Fruit fly (Drosophila melanogaster) whole organism, prepupa: ENCODE results near the gene Max.

Experiments used
- CG11762 ChIP-seq: fragments of 200-800 bp; sonication (Bioruptor generic); optimal IDR thresholded peaks from 3 replicates; lab custom pipeline; 2016; ENCODE audit warnings: missing biosample characterization, missing genetic modification characterization; ENCODE audit not compliant: insufficient read depth
- CG3032 ChIP-seq: fragments of 200-800 bp; optimal IDR thresholded peaks from 2 replicates; lab custom pipeline; 2019; ENCODE audit warnings: missing biosample characterization, mild to moderate bottlenecking, missing genetic modification characterization, moderate library complexity
- CG3919 ChIP-seq: fragments of 200-800 bp; sonication (Bioruptor generic); optimal IDR thresholded peaks from 3 replicates; lab custom pipeline; 2016; ENCODE audit warnings: missing biosample characterization, missing genetic modification characterization
- CG6163 ChIP-seq: fragments of 200-800 bp; sonication (Bioruptor generic); IDR thresholded peaks from 3 replicates; pipeline ENCODE4 v1.3.6; 2022; ENCODE audit warnings: missing biosample characterization, missing genetic modification characterization
- CG6854 ChIP-seq: fragments of 200-800 bp; sonication (Bioruptor generic); optimal IDR thresholded peaks from 2 replicates; lab custom pipeline; 2017; ENCODE audit warnings: missing biosample characterization, mild to moderate bottlenecking, missing genetic modification characterization
- CG7368 ChIP-seq: fragments of 200-800 bp; sonication (Bioruptor generic); optimal IDR thresholded peaks from 3 replicates; lab custom pipeline; 2016; ENCODE audit warnings: missing biosample characterization, missing genetic modification characterization
- Eip93F ChIP-seq: fragments of 200-800 bp; sonication (Bioruptor generic); optimal IDR thresholded peaks from 2 replicates; lab custom pipeline; 2016; ENCODE audit warnings: missing biosample characterization, mild to moderate bottlenecking, missing genetic modification characterization
- Hr39 ChIP-seq: fragments of 200-800 bp; sonication (Bioruptor generic); optimal IDR thresholded peaks from 2 replicates; lab custom pipeline; 2016; ENCODE audit warnings: missing biosample characterization, missing genetic modification characterization
- Sox102F ChIP-seq: fragments of 200-800 bp; sonication (Bioruptor generic); optimal IDR thresholded peaks from 2 replicates; lab custom pipeline; 2016; ENCODE audit warnings: missing biosample characterization, mild to moderate bottlenecking, missing genetic modification characterization
- Sox15 ChIP-seq: fragments of 200-800 bp; sonication (Bioruptor generic); optimal IDR thresholded peaks from 3 replicates; lab custom pipeline; 2016; ENCODE audit warnings: missing biosample characterization, missing genetic modification characterization
- acj6 ChIP-seq: fragments of 200-800 bp; sonication (Bioruptor generic); optimal IDR thresholded peaks from 3 replicates; lab custom pipeline; 2016; ENCODE audit warnings: missing biosample characterization, missing genetic modification characterization
- dac ChIP-seq: fragments of 200-800 bp; sonication (Bioruptor generic); optimal IDR thresholded peaks from 2 replicates; lab custom pipeline; 2017; ENCODE audit warnings: missing biosample characterization, mild to moderate bottlenecking, missing genetic modification characterization
- eg ChIP-seq: fragments of 200-800 bp; sonication (Bioruptor generic); IDR thresholded peaks from 3 replicates; pipeline ENCODE4 v1.3.6; 2022; ENCODE audit warnings: missing biosample characterization, missing genetic modification characterization
- esn ChIP-seq: fragments of 200-800 bp; sonication (Bioruptor generic); optimal IDR thresholded peaks from 2 replicates; lab custom pipeline; 2016; ENCODE audit warnings: missing biosample characterization, mild to moderate bottlenecking, missing genetic modification characterization, moderate library complexity

- TF ChIP-seq Eip93F (GFP tag; lab: Kevin White, UChicago): no peak
- TF ChIP-seq CG6163 (GFP tag; lab: Robert Waterston, UW): no peak
- TF ChIP-seq dac (GFP tag; lab: Kevin White, UChicago): no peak
- no peak for TF ChIP-seq CG7368 (GFP tag; lab: Kevin White, UChicago)
- no peak for TF ChIP-seq Hr39
- no peak for TF ChIP-seq CG11762
- TF ChIP-seq CG3919: no peak
- TF ChIP-seq Sox102F (GFP tag; lab: Kevin White, UChicago): no peak
- TF ChIP-seq esn (GFP tag; lab: Kevin White, UChicago): no peak
- TF ChIP-seq CG6854 (GFP tag; lab: Kevin White, UChicago): no peak
- no peak for TF ChIP-seq Sox15
- no peak for TF ChIP-seq eg (GFP tag; lab: Robert Waterston, UW)
- TF ChIP-seq CG3032 (tag; lab: Kevin White, UChicago): no peak
- no peak for TF ChIP-seq acj6 (GFP tag; lab: Kevin White, UChicago)
These were observed 16.7 kb upstream of the Max start, which contains the start of gene CG14089 for dm6 chr3L:19280700-19281099.
